Fruit fly (Drosophila melanogaster) whole organism, embryonic: ENCODE results near the gene Cpr67Fa2.

Experiments
- Lpt ChIP-seq: fragments of >200 bp; optimal IDR thresholded peaks from 2 replicates; lab custom pipeline; 2018; ENCODE audit warnings: missing biosample characterization, missing genetic modification characterization
- gcm ChIP-seq: fragments of 200-800 bp; sonication (Bioruptor generic); optimal IDR thresholded peaks from 2 replicates; lab custom pipeline; 2019; ENCODE audit warnings: missing biosample characterization, mild to moderate bottlenecking, missing genetic modification characterization, moderate library complexity
- repo ChIP-seq: fragments of 200-800 bp; sonication (Bioruptor generic); optimal IDR thresholded peaks from 2 replicates; lab custom pipeline; 2016; ENCODE audit warnings: missing biosample characterization, missing genetic modification characterization
- sr ChIP-seq: fragments of 200-800 bp; sonication (Bioruptor generic); IDR thresholded peaks from 3 replicates; pipeline ENCODE4 v1.3.6; 2022; ENCODE audit warnings: missing biosample characterization, missing genetic modification characterization

- TF ChIP-seq Lpt (no peak), gcm (GFP tag; lab: Kevin White, UChicago) (no peak), sr (GFP tag; lab: Robert Waterston, UW) (no peak), repo (GFP tag; lab: Kevin White, UChicago) (no peak)
Observed at dm6 chr3L:10940312-10940711, 48.8 kb downstream of the Cpr67Fa2 start.
